Worm (Caenorhabditis elegans) whole organism, L4 larva: Measurements from ENCODE around the gene lron-10.

Experiments
- D1046.2 ChIP-seq: fragments of 200-800 bp; sonication (Bioruptor generic); IDR thresholded peaks from 2 replicates; pipeline ENCODE4 v1.3.6; 2022; ENCODE audit warnings: missing genetic modification characterization, missing compliant biosample characterization
- F10B5.3 ChIP-seq: sonication (generic microtip); optimal IDR thresholded peaks from 2 replicates; lab custom pipeline; 2016; ENCODE audit warnings: mild to moderate bottlenecking, missing genetic modification characterization, missing compliant biosample characterization
- F49E8.2 ChIP-seq: sonication (generic microtip); optimal IDR thresholded peaks from 2 replicates; lab custom pipeline; 2016; ENCODE audit warnings: missing compliant biosample characterization, mild to moderate bottlenecking, missing genetic modification characterization, borderline replicate concordance
- R02D3.7 ChIP-seq: fragments of 150-350 bp; sonication (generic microtip); optimal IDR thresholded peaks from 3 replicates; lab custom pipeline; 2014; ENCODE audit warnings: missing biosample characterization, missing genetic modification characterization
- Y105C5A.15 ChIP-seq: fragments of 200-800 bp; sonication (Bioruptor generic); IDR thresholded peaks from 2 replicates; pipeline ENCODE4 v1.3.6; 2022; ENCODE audit warnings: missing genetic modification characterization, missing compliant biosample characterization
- ZK546.5 ChIP-seq, 2 experiments: sonication (generic microtip); optimal IDR thresholded peaks; 2 replicates each; lab custom pipeline; 2017; ENCODE audit warnings: missing biosample characterization in 2 of 2, missing genetic modification characterization in 2 of 2
- attf-4 ChIP-seq: sonication (generic microtip); optimal IDR thresholded peaks from 3 replicates; lab custom pipeline; 2017; ENCODE audit warnings: missing biosample characterization, missing genetic modification characterization
- ceh-28 ChIP-seq: fragments of 150-350 bp; optimal IDR thresholded peaks from 2 replicates; lab custom pipeline; 2014; ENCODE audit warnings: missing biosample characterization, missing genetic modification reagents, missing genetic modification characterization
- ceh-44 ChIP-seq: fragments of 200-800 bp; sonication (Bioruptor generic); IDR thresholded peaks from 2 replicates; pipeline ENCODE4 v1.3.6; 2022; ENCODE audit warnings: missing genetic modification reagents, missing genetic modification characterization, missing compliant biosample characterization
- ceh-62 ChIP-seq: sonication (generic microtip); optimal IDR thresholded peaks from 2 replicates; lab custom pipeline; 2017; ENCODE audit warnings: missing biosample characterization, missing genetic modification characterization
- daf-16 ChIP-seq, 3 experiments: sonication (generic microtip); optimal IDR thresholded peaks; 2 replicates each; lab custom pipeline; 2016 to 2017; ENCODE audit warnings: missing genetic modification characterization in 3 of 3, missing genetic modification reagents in 3 of 3, mild to moderate bottlenecking in 2 of 3, missing compliant biosample characterization in 2 of 3, missing biosample characterization in 1 of 3, moderate library complexity in 1 of 3
- daf-8 ChIP-seq: fragments of 200-800 bp; sonication (Bioruptor generic); IDR thresholded peaks from 2 replicates; pipeline ENCODE4 v1.3.6; 2022; ENCODE audit warnings: missing genetic modification characterization, missing compliant biosample characterization
- dmd-6 ChIP-seq: fragments of 200-800 bp; sonication (Bioruptor generic); IDR thresholded peaks from 2 replicates; pipeline ENCODE4 v1.3.6; 2022; ENCODE audit warnings: missing genetic modification reagents, missing genetic modification characterization, missing compliant biosample characterization
- dmd-8 ChIP-seq: fragments of 200-800 bp; sonication (Bioruptor generic); IDR thresholded peaks from 2 replicates; pipeline ENCODE4 v1.3.6; 2022; ENCODE audit warnings: missing genetic modification characterization, missing compliant biosample characterization
- dpl-1 ChIP-seq: fragments of 150-350 bp; optimal IDR thresholded peaks from 2 replicates; lab custom pipeline; 2014; ENCODE audit warnings: missing biosample characterization, missing genetic modification reagents, missing genetic modification characterization
- dve-1 ChIP-seq: sonication (generic microtip); optimal IDR thresholded peaks from 2 replicates; lab custom pipeline; 2017; ENCODE audit warnings: antibody characterized with exemption, mild to moderate bottlenecking, missing genetic modification characterization, missing compliant biosample characterization; ENCODE audit not compliant: insufficient read depth
- egl-27 ChIP-seq: sonication (generic microtip); optimal IDR thresholded peaks from 3 replicates; lab custom pipeline; 2017; ENCODE audit warnings: missing biosample characterization, missing genetic modification reagents, missing genetic modification characterization
- egl-43 ChIP-seq: fragments of 200-800 bp; sonication (Bioruptor generic); IDR thresholded peaks from 2 replicates; pipeline ENCODE4 v1.3.6; 2022; ENCODE audit warnings: missing genetic modification reagents, missing genetic modification characterization, missing compliant biosample characterization
- fkh-10 ChIP-seq: fragments of 150-350 bp; optimal IDR thresholded peaks from 2 replicates; lab custom pipeline; 2014; ENCODE audit warnings: missing biosample characterization, missing genetic modification reagents, missing genetic modification characterization
- hlh-30 ChIP-seq: sonication (generic microtip); optimal IDR thresholded peaks from 2 replicates; lab custom pipeline; 2017; ENCODE audit warnings: antibody characterized with exemption, mild to moderate bottlenecking, missing genetic modification characterization, missing compliant biosample characterization; ENCODE audit not compliant: insufficient read depth
- lin-1 ChIP-seq: fragments of 200-800 bp; sonication (Bioruptor generic); IDR thresholded peaks from 2 replicates; pipeline ENCODE4 v1.3.6; 2022; ENCODE audit warnings: missing genetic modification reagents, missing genetic modification characterization, missing compliant biosample characterization
- lin-13 ChIP-seq: fragments of 150-350 bp; optimal IDR thresholded peaks from 2 replicates; lab custom pipeline; 2014; ENCODE audit warnings: missing biosample characterization, missing genetic modification reagents, missing genetic modification characterization
- lir-3 ChIP-seq: sonication (generic microtip); optimal IDR thresholded peaks from 2 replicates; lab custom pipeline; 2016; ENCODE audit warnings: mild to moderate bottlenecking, missing genetic modification characterization, missing compliant biosample characterization
- lsy-2 ChIP-seq, 2 experiments: fragments of 150-350 bp in 1 of 2; sonication (generic microtip) in 1 of 2; optimal IDR thresholded peaks; 2 replicates each; lab custom pipeline; 2014 to 2017; ENCODE audit warnings: missing biosample characterization in 2 of 2, missing genetic modification characterization in 2 of 2
- madf-5 ChIP-seq, 2 experiments: fragments of 200-800 bp; sonication (Bioruptor generic); IDR thresholded peaks; 2 replicates each; pipeline ENCODE4 v1.3.6; 2022; ENCODE audit warnings: missing compliant biosample characterization in 2 of 2, missing genetic modification characterization in 2 of 2
- madf-9 ChIP-seq: fragments of 200-800 bp; sonication (Bioruptor generic); conservative IDR thresholded peaks from 2 replicates; pipeline ENCODE4 v1.3.6; 2022; ENCODE audit warnings: missing genetic modification reagents, missing genetic modification characterization, missing compliant biosample characterization
- mep-1 ChIP-seq: fragments of 150-350 bp; sonication (generic microtip); optimal IDR thresholded peaks from 3 replicates; lab custom pipeline; 2014; ENCODE audit warnings: missing biosample characterization, missing genetic modification characterization
- mxl-2 ChIP-seq: fragments of 200-800 bp; sonication (Bioruptor generic); conservative IDR thresholded peaks from 2 replicates; pipeline ENCODE4 v1.3.6; 2022; ENCODE audit warnings: missing genetic modification reagents, missing genetic modification characterization, missing compliant biosample characterization
- nhr-11 ChIP-seq: fragments of 150-350 bp; optimal IDR thresholded peaks from 2 replicates; lab custom pipeline; 2014; ENCODE audit warnings: missing biosample characterization, missing genetic modification characterization
- nhr-25 ChIP-seq: sonication (generic microtip); optimal IDR thresholded peaks from 2 replicates; lab custom pipeline; 2017; ENCODE audit warnings: missing genetic modification characterization, mild to moderate bottlenecking, missing compliant biosample characterization, antibody characterized with exemption, moderate library complexity, borderline replicate concordance; ENCODE audit not compliant: insufficient read depth
- nhr-41 ChIP-seq: fragments of 200-800 bp; sonication (Bioruptor generic); IDR thresholded peaks from 2 replicates; pipeline ENCODE4 v1.3.6; 2022; ENCODE audit warnings: missing genetic modification reagents, missing genetic modification characterization, missing compliant biosample characterization
- nhr-6 ChIP-seq: fragments of 150-350 bp; optimal IDR thresholded peaks from 2 replicates; lab custom pipeline; 2014; ENCODE audit warnings: missing biosample characterization, missing genetic modification characterization
- pha-4 ChIP-seq, 2 experiments: fragments of 150-350 bp in 1 of 2; fragments of 200-800 bp in 1 of 2; sonication (Bioruptor generic) in 1 of 2; IDR thresholded peaks in 1 of 2; optimal IDR thresholded peaks in 1 of 2; 2 replicates each; pipeline versions ENCODE4 v1.3.6 to Lab custom; 2014 to 2022; ENCODE audit warnings: missing genetic modification characterization in 2 of 2, missing genetic modification reagents in 2 of 2, missing biosample characterization in 1 of 2, missing compliant biosample characterization in 1 of 2
- saeg-2 ChIP-seq: fragments of 200-800 bp; sonication (Bioruptor generic); IDR thresholded peaks from 2 replicates; pipeline ENCODE4 v1.3.6; 2022; ENCODE audit warnings: missing genetic modification reagents, missing genetic modification characterization, missing compliant biosample characterization
- sdz-12 ChIP-seq: fragments of 200-800 bp; sonication (Bioruptor generic); optimal IDR thresholded peaks from 2 replicates; lab custom pipeline; 2018; ENCODE audit warnings: mild to moderate bottlenecking, missing genetic modification characterization, missing compliant biosample characterization
- tag-97 ChIP-seq: fragments of 200-800 bp; sonication (Bioruptor generic); IDR thresholded peaks from 2 replicates; pipeline ENCODE4 v1.3.6; 2022; ENCODE audit warnings: missing genetic modification characterization, missing compliant biosample characterization
- tra-1 ChIP-seq: fragments of 200-800 bp; sonication (Bioruptor generic); IDR thresholded peaks from 2 replicates; pipeline ENCODE4 v1.3.6; 2022; ENCODE audit warnings: missing genetic modification reagents, missing genetic modification characterization, missing compliant biosample characterization
- unc-130 ChIP-seq: sonication (generic microtip); optimal IDR thresholded peaks from 2 replicates; lab custom pipeline; 2016; ENCODE audit warnings: missing genetic modification reagents, missing genetic modification characterization, missing compliant biosample characterization
- unc-62 ChIP-seq, 3 experiments: fragments of 150-350 bp in 1 of 3; sonication (generic microtip); optimal IDR thresholded peaks in 2 of 3; peaks in 1 of 3; 1 replicate in 1 of 3; 2 replicates in 2 of 3; lab custom pipeline; 2014 to 2017; ENCODE audit warnings: missing biosample characterization in 3 of 3, missing genetic modification characterization in 3 of 3, missing genetic modification reagents in 3 of 3, missing genotype in 1 of 3
- zag-1 ChIP-seq: fragments of 150-350 bp; optimal IDR thresholded peaks from 2 replicates; lab custom pipeline; 2014; ENCODE audit warnings: missing biosample characterization, missing genetic modification characterization
- zfp-3 ChIP-seq: fragments of 200-800 bp; sonication (Bioruptor generic); conservative IDR thresholded peaks from 2 replicates; pipeline ENCODE4 v1.3.6; 2022; ENCODE audit warnings: missing genetic modification reagents, missing genetic modification characterization, missing compliant biosample characterization
- ztf-11 ChIP-seq: fragments of 150-350 bp; optimal IDR thresholded peaks from 2 replicates; lab custom pipeline; 2014; ENCODE audit warnings: missing biosample characterization, missing genetic modification characterization
- ztf-7 ChIP-seq: fragments of 150-350 bp; optimal IDR thresholded peaks from 2 replicates; lab custom pipeline; 2014; ENCODE audit warnings: missing biosample characterization, missing genetic modification characterization

The lron-10 gene

DNA sequence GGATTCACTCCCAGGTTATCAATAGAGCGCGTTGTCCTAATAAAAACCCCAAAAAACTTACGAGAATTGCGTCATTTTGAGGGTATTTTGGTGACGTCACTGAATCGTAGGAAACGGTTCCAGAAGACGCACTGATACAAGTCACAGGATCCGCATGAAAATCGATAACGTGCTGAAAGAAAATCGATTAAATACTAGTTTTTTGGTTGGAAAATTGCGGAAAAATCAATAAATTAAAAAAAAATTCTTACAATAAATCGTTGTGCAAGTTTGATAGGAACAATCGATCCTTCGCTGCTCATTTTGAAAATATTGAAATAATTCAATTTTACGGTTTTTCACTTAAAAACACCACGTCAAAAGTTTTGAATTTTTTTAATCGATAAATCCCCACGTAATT is 17.9 kb downstream of the lron-10 start, which contains the start of gene Y39A1A.2:
TSS of gene Y39A1A.2 (minus strand) at position 319 of the 400 bp plus-strand sequence.
- no peak for TF ChIP-seq ceh-62 (tag; lab: Kevin White, UChicago)
- TF ChIP-seq ztf-11 (tag; lab: Kevin White, UChicago) = no peak
- TF ChIP-seq daf-8 (GFP tag; lab: Robert Waterston, UW) = no peak
- no peak for TF ChIP-seq lin-1 (GFP tag; lab: Robert Waterston, UW)
- TF ChIP-seq ztf-7 (tag; lab: Kevin White, UChicago) = no peak
- TF ChIP-seq ceh-28 (tag; lab: Kevin White, UChicago) = peak; percentile 75

DNA sequence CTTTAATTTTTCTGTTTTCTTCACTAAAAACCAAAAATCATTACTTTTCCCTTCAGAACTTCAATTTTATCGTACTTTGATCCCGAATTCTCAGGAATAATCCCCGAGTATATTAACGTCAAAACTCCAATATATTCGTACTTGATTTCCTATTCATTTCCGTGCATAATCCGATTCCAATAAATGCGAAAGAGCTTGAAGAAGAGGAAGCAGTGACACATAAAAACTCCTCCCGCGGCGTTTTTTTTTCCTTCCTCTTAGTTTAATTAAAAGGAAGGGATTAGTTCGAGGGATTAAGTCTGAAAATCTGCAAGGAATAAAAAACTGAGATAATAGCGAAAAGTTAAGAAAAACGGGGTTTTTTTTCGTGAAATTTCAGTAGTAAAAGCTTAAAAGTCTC is 20.3 kb downstream of the lron-10 start:
- peak; percentile 14 for TF ChIP-seq nhr-11
- TF ChIP-seq Y105C5A.15 (GFP tag; lab: Robert Waterston, UW) = no peak
- TF ChIP-seq ceh-44 (GFP tag; lab: Robert Waterston, UW) = no peak
- TF ChIP-seq ZK546.5 (tag; optimal IDR thresholded peaks at IDR 0.05; lab: Kevin White, UChicago) = no peak

DNA sequence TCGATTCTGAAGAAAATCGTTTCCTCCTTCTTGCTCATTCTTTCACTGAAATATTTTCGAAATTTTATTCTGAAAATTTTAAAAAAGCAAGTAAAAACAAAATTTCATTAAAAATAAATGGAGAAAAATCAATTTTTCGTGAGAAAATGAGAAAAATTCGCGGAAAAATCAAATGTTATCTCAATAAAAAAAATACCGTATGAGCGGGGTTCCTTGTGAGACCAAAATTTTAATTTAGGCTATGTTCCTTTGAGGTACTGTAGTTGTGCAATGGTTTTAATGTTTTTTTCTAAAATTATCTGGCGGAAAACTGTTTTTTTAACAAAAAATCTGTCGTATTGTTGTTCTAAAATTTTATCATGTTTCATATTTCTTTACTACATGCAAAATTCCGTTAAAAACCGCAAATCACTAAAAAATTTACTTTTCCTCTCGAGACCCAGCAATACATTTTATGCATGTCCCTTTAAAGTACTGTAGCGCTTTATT is 21.0 kb downstream of the lron-10 start, which contains the start of gene epg-6:
TSS of gene epg-6 (minus strand) at position 51 of the 489 bp plus-strand sequence.
- TF ChIP-seq pha-4 (GFP tag; IDR thresholded peaks at IDR 0.05; lab: Robert Waterston, UW) (no peak), pha-4 (tag; optimal IDR thresholded peaks at IDR 0.05; lab: Kevin White, UChicago) (no peak), dpl-1 (no peak), lsy-2 (tag; optimal IDR thresholded peaks at IDR 0.05; lab: Kevin White, UChicago) (peak in 1 of 2 experiments; percentile 28), lin-13 (GFP tag; lab: Kevin White, UChicago) (no peak), F49E8.2 (tag; lab: Kevin White, UChicago) (peak; percentile 67), mep-1 (tag; lab: Kevin White, UChicago) (no peak), egl-43 (no peak), unc-130 (GFP tag; lab: Kevin White, UChicago) (peak; percentile 68)

DNA sequence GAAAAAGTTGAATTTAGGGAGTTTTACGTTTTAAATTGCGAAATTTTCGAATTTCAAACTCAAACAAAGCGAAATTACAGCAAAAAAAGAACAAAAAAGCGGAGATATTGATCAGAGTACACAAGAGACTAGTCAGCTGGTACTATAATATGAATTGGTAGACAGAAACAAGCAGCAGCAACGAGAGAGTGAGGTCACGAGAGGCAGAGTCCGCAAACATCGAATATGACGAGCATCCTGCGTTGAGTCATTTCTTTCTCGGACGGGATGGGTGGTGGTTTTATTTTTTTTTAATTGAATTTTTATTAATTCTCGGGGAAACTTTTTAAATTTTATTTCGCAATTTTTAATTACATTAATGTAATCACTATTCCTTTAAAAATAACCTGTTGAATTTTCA is 21.5 kb downstream of the lron-10 start:
- TF ChIP-seq sdz-12 (no peak), madf-5 (GFP tag; IDR thresholded peaks at IDR 0.05; lab: Robert Waterston, UW) (no peak), nhr-25 (no peak), nhr-6 (tag; lab: Kevin White, UChicago) (peak; percentile 84), lin-13 (GFP tag; lab: Kevin White, UChicago) (peak; percentile 66), lir-3 (tag; lab: Kevin White, UChicago) (no peak), daf-16 (GFP tag; optimal IDR thresholded peaks at IDR 0.05; lab: Kevin White, UChicago) (no peak), daf-16 (tag; optimal IDR thresholded peaks at IDR 0.05; lab: Kevin White, UChicago) (peak; percentile 70), F49E8.2 (tag; lab: Kevin White, UChicago) (no peak), unc-62 (GFP tag; optimal IDR thresholded peaks at IDR 0.05 in 1 of 2; lab: Kevin White, UChicago) (peak in 1 of 2 experiments; percentile 78), unc-62 (tag; optimal IDR thresholded peaks at IDR 0.05; lab: Kevin White, UChicago) (no peak), zag-1 (tag; lab: Kevin White, UChicago) (no peak), zfp-3 (no peak), dmd-6 (GFP tag; lab: Robert Waterston, UW) (peak; percentile 52; the same call in 1 of the 2 replicates), ceh-28 (tag; lab: Kevin White, UChicago) (no peak), nhr-41 (GFP tag; lab: Robert Waterston, UW) (no peak), tag-97 (GFP tag; lab: Robert Waterston, UW) (no peak), mxl-2 (GFP tag; lab: Robert Waterston, UW) (no peak), dve-1 (peak; percentile 80), F10B5.3 (no peak), madf-9 (GFP tag; lab: Robert Waterston, UW) (0 out of 2 replicates have a peak, but pooled peaks have one; percentile 32), saeg-2 (GFP tag; lab: Robert Waterston, UW) (no peak), R02D3.7 (tag; lab: Kevin White, UChicago) (no peak), attf-4 (tag; lab: Kevin White, UChicago) (no peak), hlh-30 (tag; lab: Kevin White, UChicago) (peak; percentile 99), fkh-10 (GFP tag; lab: Kevin White, UChicago) (no peak), D1046.2 (GFP tag; lab: Robert Waterston, UW) (no peak), egl-27 (tag; lab: Kevin White, UChicago) (no peak), tra-1 (GFP tag; lab: Robert Waterston, UW) (no peak), lin-1 (GFP tag; lab: Robert Waterston, UW) (no peak), dmd-8 (GFP tag; lab: Robert Waterston, UW) (no peak)
